Worm (Caenorhabditis elegans) whole organism, midembryonic: ENCODE measurements around the gene Y38F2AL.12.

Experiments
- cog-1 ChIP-seq: sonication (generic microtip); optimal IDR thresholded peaks from 2 replicates; lab custom pipeline; 2016; ENCODE audit warnings: missing genetic modification characterization, missing compliant biosample characterization
- ref-1 ChIP-seq: fragments of 200-800 bp; sonication (Bioruptor generic); conservative IDR thresholded peaks from 2 replicates; pipeline ENCODE4 v1.3.6; 2022; ENCODE audit warnings: missing genetic modification reagents, missing genetic modification characterization, missing compliant biosample characterization
- tab-1 ChIP-seq: fragments of 200-800 bp; sonication (Bioruptor generic); IDR thresholded peaks from 2 replicates; pipeline ENCODE4 v1.3.6; 2022; ENCODE audit warnings: missing genetic modification characterization, missing compliant biosample characterization

DNA sequence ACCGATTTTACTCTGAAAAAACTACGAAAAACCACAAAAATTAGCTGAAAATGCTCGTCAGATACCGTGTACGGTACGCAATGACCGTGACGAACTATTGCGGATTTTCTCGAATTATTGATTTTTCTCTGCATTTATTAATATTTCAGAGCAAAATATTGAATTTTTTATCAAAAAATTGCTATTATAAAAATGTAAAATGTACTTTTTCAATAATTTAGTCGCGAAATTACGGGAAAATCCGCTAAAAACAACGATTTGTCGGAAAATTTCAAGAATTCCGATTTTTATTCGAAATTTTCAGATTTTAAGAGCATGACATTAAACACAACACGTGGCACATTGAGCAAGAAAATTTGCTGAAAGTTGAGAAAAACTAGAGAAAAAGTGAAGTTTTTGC is at the start of gene Y38F2AL.12:
- TF ChIP-seq cog-1 (no peak), tab-1 (GFP tag; lab: Robert Waterston, UW) (no peak), ref-1 (GFP tag; lab: Robert Waterston, UW) (no peak)
